Fruit fly (Drosophila melanogaster): Measurements from ENCODE around the gene His2Av.

The His2Av gene

dm6 chr3R:26876432-26876831 lies 9.7 kb downstream of the His2Av start, which contains the start of gene CG5500 (continued):
- TF ChIP-seq hkb (optimal IDR thresholded peaks at IDR 0.05) (no peak), hkb (GFP tag; IDR thresholded peaks at IDR 0.05) (no peak), CG9817 (tag; optimal IDR thresholded peaks at IDR 0.05) (no peak), CG18599 (GFP tag; optimal IDR thresholded peaks at IDR 0.05) (no peak), Atf-2 (GFP tag; optimal IDR thresholded peaks at IDR 0.05) (no peak), sisA (GFP tag; IDR thresholded peaks at IDR 0.05) (no peak), Bteb2 (GFP tag; optimal IDR thresholded peaks at IDR 0.05) (no peak), mld (GFP tag; IDR thresholded peaks at IDR 0.05; ENCODE audit: partially characterized antibody) (no peak), corto (GFP tag; optimal IDR thresholded peaks at IDR 0.05) (no peak), crp (GFP tag; optimal IDR thresholded peaks at IDR 0.05) (peak; percentile 32 to 89), wdn (GFP tag; IDR thresholded peaks at IDR 0.05) (no peak), disco-r (GFP tag; optimal IDR thresholded peaks at IDR 0.05) (no peak), CG2129 (GFP tag; IDR thresholded peaks at IDR 0.05; ENCODE audit: partially characterized antibody) (no peak), fru (optimal IDR thresholded peaks at IDR 0.05) (no peak), jumu (GFP tag; optimal IDR thresholded peaks at IDR 0.05) (no peak), p53 (GFP tag; optimal IDR thresholded peaks at IDR 0.05) (no peak), cas (GFP tag; IDR thresholded peaks at IDR 0.05) (no peak), da (GFP tag; optimal IDR thresholded peaks at IDR 0.05) (no peak), CG16815 (GFP tag; optimal IDR thresholded peaks at IDR 0.05) (no peak), CG7928 (GFP tag; optimal IDR thresholded peaks at IDR 0.05) (peak; percentile 91), CG13424 (tag; optimal IDR thresholded peaks at IDR 0.05) (no peak), Ets65A (GFP tag) (no peak), tna (GFP tag; IDR thresholded peaks at IDR 0.05; ENCODE audit: partially characterized antibody) (no peak), nau (GFP tag; optimal IDR thresholded peaks at IDR 0.05) (no peak), CG34376 (GFP tag; optimal IDR thresholded peaks at IDR 0.05) (peak; percentile 6), Poxn (GFP tag; IDR thresholded peaks at IDR 0.05) (no peak), Rx (GFP tag; IDR thresholded peaks at IDR 0.05) (no peak), stwl (tag; optimal IDR thresholded peaks at IDR 0.05) (peak; percentile 38), en (GFP tag; optimal IDR thresholded peaks at IDR 0.05) (no peak), CG4854 (GFP tag; optimal IDR thresholded peaks at IDR 0.05) (no peak), CG8924 (tag; optimal IDR thresholded peaks at IDR 0.05) (peak; percentile 41), gro (GFP tag; optimal IDR thresholded peaks at IDR 0.05) (peak; percentile 29), CG1832 (GFP tag; optimal IDR thresholded peaks at IDR 0.05) (no peak), Bgb (GFP tag; IDR thresholded peaks at IDR 0.05; ENCODE audit: partially characterized antibody) (peak; percentile 39; the same call in 1 of the 2 replicates), ewg (GFP tag; optimal IDR thresholded peaks at IDR 0.05) (no peak), lola (GFP tag; optimal IDR thresholded peaks at IDR 0.05) (no peak), Dip2 (GFP tag; IDR thresholded peaks at IDR 0.05) (no peak), Lim3 (GFP tag; IDR thresholded peaks at IDR 0.05) (no peak), prd (optimal IDR thresholded peaks at IDR 0.05) (no peak), prd (GFP tag; IDR thresholded peaks at IDR 0.05) (no peak), CG6254 (GFP tag; optimal IDR thresholded peaks at IDR 0.05) (no peak), CrebB (tag; optimal IDR thresholded peaks at IDR 0.05) (no peak), Dbx (GFP tag; IDR thresholded peaks at IDR 0.05) (no peak), CG6272 (GFP tag; IDR thresholded peaks at IDR 0.05) (no peak), CG3847 (GFP tag; IDR thresholded peaks at IDR 0.05) (no peak), zf30C (GFP tag; optimal IDR thresholded peaks at IDR 0.05) (no peak), CG4282 (GFP tag; optimal IDR thresholded peaks at IDR 0.05) (no peak), exex (tag; optimal IDR thresholded peaks at IDR 0.05) (peak; percentile 22), CG10979 (tag; optimal IDR thresholded peaks at IDR 0.05) (no peak)
